Worm (Caenorhabditis elegans) whole organism, late embryonic: ENCODE results near the gene T16G12.10.

Experiments used
- ama-1 ChIP-seq: fragments of 150-350 bp; optimal IDR thresholded peaks from 2 replicates; lab custom pipeline; 2014
- ceh-48 ChIP-seq: sonication (generic microtip); optimal IDR thresholded peaks from 2 replicates; lab custom pipeline; 2016; ENCODE audit warnings: missing genetic modification characterization, inconsistent platforms, missing compliant biosample characterization
- ets-4 ChIP-seq: sonication (generic microtip); optimal IDR thresholded peaks from 2 replicates; lab custom pipeline; 2016; ENCODE audit warnings: missing genetic modification characterization, missing compliant biosample characterization
- fkh-10 ChIP-seq: fragments of 150-350 bp; optimal IDR thresholded peaks from 2 replicates; lab custom pipeline; 2014; ENCODE audit warnings: missing biosample characterization, missing genetic modification reagents, missing genetic modification characterization
- lim-6 ChIP-seq: sonication (generic microtip); optimal IDR thresholded peaks from 2 replicates; lab custom pipeline; 2016; ENCODE audit warnings: missing genetic modification characterization, missing compliant biosample characterization
- nfya-1 ChIP-seq: sonication (generic microtip); optimal IDR thresholded peaks from 2 replicates; lab custom pipeline; 2017; ENCODE audit warnings: missing genetic modification characterization, mild to moderate bottlenecking, missing compliant biosample characterization, antibody characterized with exemption, moderate library complexity
- nhr-11 ChIP-seq: fragments of 150-350 bp; optimal IDR thresholded peaks from 2 replicates; lab custom pipeline; 2014; ENCODE audit warnings: missing biosample characterization, missing genetic modification characterization
- pag-3 ChIP-seq: sonication (generic microtip); optimal IDR thresholded peaks from 2 replicates; lab custom pipeline; 2016; ENCODE audit warnings: missing compliant biosample characterization, missing genetic modification characterization, borderline replicate concordance
- sox-4 ChIP-seq: sonication (generic microtip); optimal IDR thresholded peaks from 2 replicates; lab custom pipeline; 2017; ENCODE audit warnings: mild to moderate bottlenecking, missing genetic modification characterization, inconsistent platforms, missing compliant biosample characterization

ce11 chrIII:10059002-10059401, 3.1 kb upstream of the T16G12.10 start, which contains the start of gene T16G12.8:
- TF ChIP-seq nfya-1 (tag; lab: Kevin White, UChicago), result no peak
- TF ChIP-seq pag-3 (tag; lab: Kevin White, UChicago), result no peak
- no peak for TF ChIP-seq ceh-48
- no peak for TF ChIP-seq ets-4 (tag; lab: Kevin White, UChicago)
- no peak for TF ChIP-seq lim-6 (tag; lab: Kevin White, UChicago)
- no peak for TF ChIP-seq sox-4 (tag; lab: Kevin White, UChicago)
- TF ChIP-seq fkh-10, result no peak
- no peak for TF ChIP-seq ama-1
- TF ChIP-seq nhr-11 (tag; lab: Kevin White, UChicago), result no peak
